Worm (Caenorhabditis elegans) whole organism, mixed stage, embryonic: ENCODE data around the gene zfp-3.
"Not testable (repeated sequence)": the region's sequence is repeated elsewhere in the genome, so short reads cannot be mapped to it uniquely, and the experiment has no call there.

Experiments
- M03D4.4 ChIP-seq: sonication (generic microtip); optimal IDR thresholded peaks from 2 replicates; lab custom pipeline; 2017; ENCODE audit warnings: mild to moderate bottlenecking, missing genetic modification characterization, missing compliant biosample characterization
- lin-13 ChIP-seq: fragments of 150-350 bp; optimal IDR thresholded peaks from 2 replicates; lab custom pipeline; 2014; ENCODE audit warnings: missing biosample characterization, missing genetic modification characterization
- mls-2 ChIP-seq: sonication (generic microtip); optimal IDR thresholded peaks from 2 replicates; lab custom pipeline; 2016; ENCODE audit warnings: mild to moderate bottlenecking, missing genetic modification characterization, moderate library complexity, missing compliant biosample characterization
- nhr-237 ChIP-seq: fragments of 150-350 bp; optimal IDR thresholded peaks from 2 replicates; lab custom pipeline; 2014; ENCODE audit warnings: missing biosample characterization, missing genetic modification characterization
- nhr-28 ChIP-seq: fragments of 150-350 bp; optimal IDR thresholded peaks from 2 replicates; lab custom pipeline; 2014; ENCODE audit warnings: missing biosample characterization, missing genetic modification characterization
- snpc-4 ChIP-seq: fragments of 150-350 bp; optimal IDR thresholded peaks from 2 replicates; lab custom pipeline; 2014; ENCODE audit warnings: missing biosample characterization, missing genetic modification characterization
- unc-62 ChIP-seq: fragments of 150-350 bp; optimal IDR thresholded peaks from 2 replicates; lab custom pipeline; 2014; ENCODE audit warnings: missing biosample characterization, missing genetic modification reagents, missing genetic modification characterization

ce11 chrX:1403971-1404370 lies 42.5 kb downstream of the zfp-3 start, which contains the start of gene ZK402.1:
- not testable (repeated sequence) for TF ChIP-seq snpc-4 (tag; lab: Kevin White, UChicago); nhr-237 (tag; lab: Kevin White, UChicago); lin-13; nhr-28 (tag; lab: Kevin White, UChicago); unc-62; M03D4.4 (tag; lab: Kevin White, UChicago); mls-2 (tag; lab: Kevin White, UChicago)
